Fruit fly (Drosophila melanogaster): ENCODE data around the gene scf.

- TF ChIP-seq pan (optimal IDR thresholded peaks at IDR 0.05) (no peak), CG8478 (optimal IDR thresholded peaks at IDR 0.05) (no peak), EcR (GFP tag; optimal IDR thresholded peaks at IDR 0.05) (no peak)
Measured at dm6 chr3L:1295693-1296092, 2.8 kb upstream of the scf start, which contains the start of gene Rabex-5.
